Fruit fly (Drosophila melanogaster) whole organism, prepupa: ENCODE results near the gene escl.

Experiments
- Blimp-1 ChIP-seq: fragments of 200-800 bp; sonication (Bioruptor generic); optimal IDR thresholded peaks from 3 replicates; lab custom pipeline; 2017; ENCODE audit warnings: missing biosample characterization, missing genetic modification characterization, mild to moderate bottlenecking, moderate library complexity, missing genetic modification reagents
- CG10669 ChIP-seq: fragments of 200-800 bp; sonication (Bioruptor generic); optimal IDR thresholded peaks from 3 replicates; lab custom pipeline; 2018; ENCODE audit warnings: missing biosample characterization, mild to moderate bottlenecking, missing genetic modification characterization, moderate library complexity
- CG11294 ChIP-seq: fragments of 200-800 bp; sonication (Bioruptor generic); IDR thresholded peaks from 2 replicates; pipeline ENCODE4 v1.3.6; 2022; ENCODE audit warnings: missing biosample characterization, missing genetic modification characterization
- CG15336 ChIP-seq: fragments of 200-800 bp; sonication (Bioruptor generic); IDR thresholded peaks from 2 replicates; pipeline ENCODE4 v1.3.6; 2022; ENCODE audit warnings: missing biosample characterization, missing genetic modification characterization
- CG1621 ChIP-seq: fragments of 200-800 bp; sonication (Bioruptor generic); optimal IDR thresholded peaks from 3 replicates; lab custom pipeline; 2018; ENCODE audit warnings: missing biosample characterization, mild to moderate bottlenecking, missing genetic modification characterization
- CG16779 ChIP-seq: fragments of 200-800 bp; sonication (Bioruptor generic); optimal IDR thresholded peaks from 3 replicates; lab custom pipeline; 2017; ENCODE audit warnings: missing biosample characterization, mild to moderate bottlenecking, missing genetic modification characterization
- CG3032 ChIP-seq: fragments of 200-800 bp; optimal IDR thresholded peaks from 2 replicates; lab custom pipeline; 2019; ENCODE audit warnings: missing biosample characterization, mild to moderate bottlenecking, missing genetic modification characterization, moderate library complexity
- CG32006 ChIP-seq: fragments of 200-800 bp; sonication (Bioruptor generic); optimal IDR thresholded peaks from 3 replicates; lab custom pipeline; 2017; ENCODE audit warnings: missing biosample characterization, mild to moderate bottlenecking, missing genetic modification characterization
- CG3919 ChIP-seq: fragments of 200-800 bp; sonication (Bioruptor generic); optimal IDR thresholded peaks from 3 replicates; lab custom pipeline; 2016; ENCODE audit warnings: missing biosample characterization, missing genetic modification characterization
- CG6163 ChIP-seq: fragments of 200-800 bp; sonication (Bioruptor generic); IDR thresholded peaks from 3 replicates; pipeline ENCODE4 v1.3.6; 2022; ENCODE audit warnings: missing biosample characterization, missing genetic modification characterization
- CG6276 ChIP-seq: fragments of 200-800 bp; sonication (Bioruptor generic); optimal IDR thresholded peaks from 2 replicates; lab custom pipeline; 2017; ENCODE audit warnings: missing biosample characterization, mild to moderate bottlenecking, missing genetic modification characterization
- CG6792 ChIP-seq: fragments of 200-800 bp; sonication (Bioruptor generic); optimal IDR thresholded peaks from 3 replicates; lab custom pipeline; 2016; ENCODE audit warnings: missing biosample characterization, missing genetic modification characterization
- CG6854 ChIP-seq: fragments of 200-800 bp; sonication (Bioruptor generic); optimal IDR thresholded peaks from 2 replicates; lab custom pipeline; 2017; ENCODE audit warnings: missing biosample characterization, mild to moderate bottlenecking, missing genetic modification characterization
- CG7368 ChIP-seq: fragments of 200-800 bp; sonication (Bioruptor generic); optimal IDR thresholded peaks from 3 replicates; lab custom pipeline; 2016; ENCODE audit warnings: missing biosample characterization, missing genetic modification characterization
- CG9139 ChIP-seq: fragments of 200-800 bp; sonication (Bioruptor generic); optimal IDR thresholded peaks from 3 replicates; lab custom pipeline; 2017; ENCODE audit warnings: missing biosample characterization, mild to moderate bottlenecking, missing genetic modification characterization
- Eip75B ChIP-seq: fragments of 200-800 bp; sonication (Bioruptor generic); optimal IDR thresholded peaks from 3 replicates; lab custom pipeline; 2016; ENCODE audit warnings: missing biosample characterization, missing genetic modification characterization
- Eip78C ChIP-seq: fragments of 200-800 bp; sonication (Bioruptor generic); peaks from one replicate; lab custom pipeline; 2016; ENCODE audit warnings: missing biosample characterization, missing genetic modification characterization
- Ets21C ChIP-seq: fragments of 200-800 bp; sonication (Bioruptor generic); optimal IDR thresholded peaks from 3 replicates; lab custom pipeline; 2016; ENCODE audit warnings: missing biosample characterization, missing genetic modification characterization
- Ets96B ChIP-seq: fragments of 200-800 bp; optimal IDR thresholded peaks from 2 replicates; lab custom pipeline; 2019; ENCODE audit warnings: missing biosample characterization, mild to moderate bottlenecking, missing genetic modification characterization, moderate library complexity
- Gug ChIP-seq: fragments of 200-800 bp; sonication (Bioruptor generic); IDR thresholded peaks from 2 replicates; pipeline ENCODE4 v1.3.6; 2022; ENCODE audit warnings: missing biosample characterization, missing genetic modification characterization
- Hr38 ChIP-seq: sonication (Bioruptor generic); optimal IDR thresholded peaks from 2 replicates; lab custom pipeline; 2016; ENCODE audit warnings: missing biosample characterization, missing genetic modification characterization
- Hr39 ChIP-seq: fragments of 200-800 bp; sonication (Bioruptor generic); optimal IDR thresholded peaks from 2 replicates; lab custom pipeline; 2016; ENCODE audit warnings: missing biosample characterization, missing genetic modification characterization
- Lpt ChIP-seq: fragments of 200-800 bp; sonication (Bioruptor generic); optimal IDR thresholded peaks from 3 replicates; lab custom pipeline; 2016; ENCODE audit warnings: missing biosample characterization, missing genetic modification characterization
- Met ChIP-seq: fragments of 200-800 bp; sonication (Bioruptor generic); optimal IDR thresholded peaks from 3 replicates; lab custom pipeline; 2016; ENCODE audit warnings: missing biosample characterization, missing genetic modification characterization
- OdsH ChIP-seq: fragments of 200-800 bp; sonication (Bioruptor generic); optimal IDR thresholded peaks from 3 replicates; lab custom pipeline; 2016; ENCODE audit warnings: missing biosample characterization, missing genetic modification characterization
- Smox ChIP-seq: fragments of 200-800 bp; sonication (Bioruptor generic); optimal IDR thresholded peaks from 3 replicates; lab custom pipeline; 2016; ENCODE audit warnings: missing biosample characterization, missing genetic modification characterization
- Sox102F ChIP-seq: fragments of 200-800 bp; sonication (Bioruptor generic); optimal IDR thresholded peaks from 2 replicates; lab custom pipeline; 2016; ENCODE audit warnings: missing biosample characterization, mild to moderate bottlenecking, missing genetic modification characterization
- Sox14 ChIP-seq: fragments of 200-800 bp; sonication (Bioruptor generic); optimal IDR thresholded peaks from 3 replicates; lab custom pipeline; 2016; ENCODE audit warnings: missing biosample characterization, missing genetic modification characterization
- acj6 ChIP-seq: fragments of 200-800 bp; sonication (Bioruptor generic); optimal IDR thresholded peaks from 3 replicates; lab custom pipeline; 2016; ENCODE audit warnings: missing biosample characterization, missing genetic modification characterization
- dsx ChIP-seq: fragments of 200-800 bp; optimal IDR thresholded peaks from 3 replicates; lab custom pipeline; 2019; ENCODE audit warnings: missing biosample characterization, mild to moderate bottlenecking, missing genetic modification characterization, moderate library complexity; ENCODE audit not compliant: poor library complexity, severe bottlenecking
- eg ChIP-seq: fragments of 200-800 bp; sonication (Bioruptor generic); IDR thresholded peaks from 3 replicates; pipeline ENCODE4 v1.3.6; 2022; ENCODE audit warnings: missing biosample characterization, missing genetic modification characterization
- esn ChIP-seq: fragments of 200-800 bp; sonication (Bioruptor generic); optimal IDR thresholded peaks from 2 replicates; lab custom pipeline; 2016; ENCODE audit warnings: missing biosample characterization, mild to moderate bottlenecking, missing genetic modification characterization, moderate library complexity
- fd59A ChIP-seq: fragments of 200-800 bp; sonication (Bioruptor generic); optimal IDR thresholded peaks from 2 replicates; lab custom pipeline; 2017; ENCODE audit warnings: missing biosample characterization, mild to moderate bottlenecking, missing genetic modification characterization, missing genetic modification reagents
- fkh ChIP-seq: fragments of 200-800 bp; sonication (Bioruptor generic); optimal IDR thresholded peaks from 3 replicates; lab custom pipeline; 2017; ENCODE audit warnings: missing biosample characterization, mild to moderate bottlenecking, missing genetic modification characterization, moderate library complexity
- lz ChIP-seq: fragments of 200-800 bp; sonication (Bioruptor generic); optimal IDR thresholded peaks from 3 replicates; lab custom pipeline; 2016; ENCODE audit warnings: missing biosample characterization, missing genetic modification characterization
- net ChIP-seq: fragments of 200-800 bp; sonication (Bioruptor generic); optimal IDR thresholded peaks from 3 replicates; lab custom pipeline; 2016; ENCODE audit warnings: missing biosample characterization, missing genetic modification characterization
- salr ChIP-seq, 2 experiments: fragments of 200-800 bp; sonication (Bioruptor generic); optimal IDR thresholded peaks; 3 replicates each; lab custom pipeline; 2016 to 2018; ENCODE audit warnings: missing biosample characterization in 2 of 2, missing genetic modification characterization in 2 of 2, mild to moderate bottlenecking in 1 of 2
- spab ChIP-seq: fragments of 200-800 bp; sonication (Bioruptor generic); optimal IDR thresholded peaks from 2 replicates; lab custom pipeline; 2017; ENCODE audit warnings: missing biosample characterization, mild to moderate bottlenecking, missing genetic modification characterization, missing genetic modification reagents
- ss ChIP-seq, 2 experiments: fragments of 200-800 bp; sonication (Bioruptor generic); optimal IDR thresholded peaks; 2 replicates in 1 of 2; 3 replicates in 1 of 2; lab custom pipeline; 2017 to 2018; ENCODE audit warnings: mild to moderate bottlenecking in 2 of 2, missing biosample characterization in 2 of 2, missing genetic modification characterization in 2 of 2, moderate library complexity in 1 of 2
- svp ChIP-seq: fragments of 200-800 bp; sonication (Bioruptor generic); peaks from one replicate; lab custom pipeline; 2016; ENCODE audit warnings: missing biosample characterization, missing genetic modification characterization
- topi ChIP-seq: fragments of 200-800 bp; sonication (Bioruptor generic); optimal IDR thresholded peaks from 3 replicates; lab custom pipeline; 2016; ENCODE audit warnings: missing biosample characterization, missing genetic modification characterization

The escl gene

DNA sequence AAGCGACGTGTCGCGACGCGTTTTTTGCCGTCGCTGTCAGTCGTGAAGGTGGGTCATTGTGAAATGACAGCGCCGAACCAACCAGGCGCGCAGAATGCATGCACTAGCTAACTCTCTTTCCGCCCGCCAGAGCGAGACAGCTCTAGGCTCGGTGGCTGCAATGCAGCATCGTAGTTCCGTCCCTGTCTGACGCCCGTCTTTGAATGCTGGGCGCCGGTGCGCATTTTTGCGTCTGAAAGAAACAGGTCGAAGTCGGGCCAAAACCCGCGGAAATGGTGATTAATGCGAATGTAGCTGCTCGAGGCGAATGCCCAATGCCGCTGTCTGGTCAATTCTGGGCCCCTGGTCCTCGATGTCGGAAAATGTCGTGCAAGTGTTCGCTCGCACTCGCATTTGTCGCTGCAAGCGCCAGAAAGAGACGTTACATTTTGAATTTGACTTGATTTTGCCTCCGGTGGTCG, 16.6 kb downstream of the escl start (continued):
- TF ChIP-seq CG6792 (GFP tag; lab: Kevin White, UChicago) (peak; percentile 7), Hr38 (GFP tag; lab: Kevin White, UChicago) (no peak), Sox14 (GFP tag; lab: Kevin White, UChicago) (peak; percentile 80), Met (GFP tag; lab: Kevin White, UChicago) (peak; percentile 57), Eip78C (GFP tag; lab: Kevin White, UChicago) (peak; percentile 91), Ets21C (GFP tag; lab: Kevin White, UChicago) (peak; percentile 18), OdsH (peak; percentile 24), Ets96B (tag; lab: Kevin White, UChicago) (peak; percentile 61), CG32006 (peak; percentile 68), topi (GFP tag; lab: Kevin White, UChicago) (peak; percentile 76), CG15336 (GFP tag; lab: Robert Waterston, UW) (no peak), acj6 (GFP tag; lab: Kevin White, UChicago) (peak; percentile 17), CG3032 (tag; lab: Kevin White, UChicago) (peak; percentile 66), fkh (peak; percentile 80), esn (GFP tag; lab: Kevin White, UChicago) (peak; percentile 53)
- TF ChIP-seq, all 60 proteins: peak for 45

DNA sequence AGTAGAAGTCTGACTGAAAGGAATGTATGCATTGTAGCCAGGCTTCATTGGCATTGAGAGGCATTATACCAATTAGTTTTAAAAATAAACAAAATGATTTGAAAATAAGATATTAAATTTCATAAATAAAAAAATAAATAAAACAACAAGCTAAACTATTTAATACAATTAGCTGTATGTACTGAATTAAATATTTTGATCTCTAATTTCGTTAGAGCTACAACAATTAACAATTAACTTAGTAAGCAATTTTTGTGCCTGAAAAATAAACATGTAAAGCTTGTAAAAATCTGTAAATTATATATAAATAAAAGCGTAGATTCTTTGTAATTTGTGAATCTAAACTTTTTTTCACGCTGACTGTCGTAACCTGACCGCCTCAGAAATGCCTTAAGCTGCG, 17.1 kb downstream of the escl start, which contains the start of gene Rh5:
TSS of gene Rh5 (plus strand) at position 301 of the 400 bp plus-strand sequence.
- TF ChIP-seq spab (GFP tag; lab: Kevin White, UChicago) (no peak), CG32006 (no peak), lz (no peak), esn (GFP tag; lab: Kevin White, UChicago) (no peak), fkh (no peak), CG11294 (GFP tag; lab: Robert Waterston, UW) (no peak)

- TF ChIP-seq CG3919 (peak; percentile 33), Lpt (peak; percentile 69), spab (GFP tag; lab: Kevin White, UChicago) (no peak), eg (GFP tag; lab: Robert Waterston, UW) (no peak), net (no peak), CG6854 (GFP tag; lab: Kevin White, UChicago) (peak; percentile 67), esn (GFP tag; lab: Kevin White, UChicago) (no peak), CG9139 (GFP tag; lab: Kevin White, UChicago) (peak; percentile 31), Hr39 (GFP tag; lab: Kevin White, UChicago) (no peak), Eip75B (peak; percentile 9), svp (GFP tag; lab: Kevin White, UChicago) (peak; percentile 91), salr (GFP tag; optimal IDR thresholded peaks at IDR 0.05; lab: Kevin White, UChicago) (no peak), fkh (peak; percentile 58), CG7368 (no peak), acj6 (GFP tag; lab: Kevin White, UChicago) (no peak), dsx (GFP tag; lab: Kevin White, UChicago) (peak; percentile 100), CG32006 (no peak), Gug (GFP tag; lab: Robert Waterston, UW) (no peak), Ets21C (GFP tag; lab: Kevin White, UChicago) (no peak), CG6792 (GFP tag; lab: Kevin White, UChicago) (no peak), CG10669 (GFP tag; lab: Kevin White, UChicago) (no peak), CG3032 (tag; lab: Kevin White, UChicago) (no peak), Eip78C (GFP tag; lab: Kevin White, UChicago) (peak; percentile 68), CG15336 (GFP tag; lab: Robert Waterston, UW) (no peak), Smox (GFP tag; lab: Kevin White, UChicago) (no peak), CG16779 (peak; percentile 16), CG1621 (tag; lab: Kevin White, UChicago) (peak; percentile 88), Blimp-1 (no peak), CG11294 (GFP tag; lab: Robert Waterston, UW) (no peak), CG6163 (GFP tag; lab: Robert Waterston, UW) (no peak), Sox102F (GFP tag; lab: Kevin White, UChicago) (no peak), Sox14 (GFP tag; lab: Kevin White, UChicago) (peak; percentile 56), Met (GFP tag; lab: Kevin White, UChicago) (no peak), CG6276 (peak; percentile 17), fd59A (GFP tag; lab: Kevin White, UChicago) (no peak), ss (GFP tag; optimal IDR thresholded peaks at IDR 0.05; lab: Kevin White, UChicago) (peak; percentile 21 to 56)
Measured at dm6 chr2L:12010100-12010876, 19.6 kb downstream of the escl start.
